Fruit fly (Drosophila melanogaster): ENCODE data around the gene ymp.
A peak's percentile ranks its signal among the peaks of the same experiment; 100 is the strongest.

The ymp gene

DNA sequence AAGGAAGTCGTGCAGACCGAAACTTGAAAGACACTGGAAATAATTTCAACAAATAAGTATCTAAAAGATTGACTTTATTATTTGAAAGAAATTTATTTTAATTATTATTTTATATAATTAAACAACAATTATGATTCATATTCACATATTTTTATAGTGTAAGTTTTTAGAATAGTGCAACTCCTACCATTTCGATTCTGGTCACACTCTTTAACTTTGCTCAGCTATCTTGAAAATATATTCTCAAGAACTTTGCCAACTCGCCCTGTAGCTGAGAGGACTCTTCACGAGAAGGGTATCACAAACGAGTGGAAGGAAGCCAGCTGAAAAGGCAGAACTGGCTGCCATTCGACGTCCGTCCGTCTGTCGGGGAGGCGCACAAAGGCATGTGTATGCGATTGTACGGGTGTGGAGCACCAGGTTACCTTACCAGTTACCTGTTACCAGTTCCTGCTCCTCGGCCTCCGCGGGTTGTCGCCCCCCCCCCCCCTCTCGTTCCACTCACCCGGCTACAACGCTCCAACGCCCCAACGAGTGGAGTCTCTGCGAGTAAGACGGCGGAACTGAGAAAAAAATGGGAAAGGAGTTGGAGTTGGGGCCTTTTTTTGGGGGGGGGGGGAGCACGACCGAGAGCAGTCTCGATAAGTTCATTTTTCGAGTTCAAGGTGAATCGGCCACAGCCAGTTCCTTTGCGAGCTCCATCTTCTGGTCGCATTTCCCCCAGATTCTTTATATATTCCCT is 53.4 kb downstream of the ymp start (continued):
- TF ChIP-seq HLH106 (tag; optimal IDR thresholded peaks at IDR 0.05) (peak; percentile 92), dmrt93B (GFP tag; optimal IDR thresholded peaks at IDR 0.05) (peak; percentile 83), N (GFP tag; optimal IDR thresholded peaks at IDR 0.05) (no peak), sage (GFP tag; optimal IDR thresholded peaks at IDR 0.05) (peak; percentile 68), lola (GFP tag; optimal IDR thresholded peaks at IDR 0.05) (no peak), usp (GFP tag; optimal IDR thresholded peaks at IDR 0.05) (no peak), sv (GFP tag; optimal IDR thresholded peaks at IDR 0.05) (no peak), pan (optimal IDR thresholded peaks at IDR 0.05) (no peak), jim (GFP tag; optimal IDR thresholded peaks at IDR 0.05) (no peak), tai (GFP tag; optimal IDR thresholded peaks at IDR 0.05) (peak; percentile 34), Dif (GFP tag; optimal IDR thresholded peaks at IDR 0.05; ENCODE audit: partially characterized antibody) (peak; percentile 56), dsf (GFP tag; optimal IDR thresholded peaks at IDR 0.05; ENCODE audit: borderline replicate concordance) (no peak), Mio (GFP tag; optimal IDR thresholded peaks at IDR 0.05) (no peak), psq (GFP tag; optimal IDR thresholded peaks at IDR 0.05) (peak; percentile 86), Hr78 (GFP tag; optimal IDR thresholded peaks at IDR 0.05) (no peak), br (GFP tag; optimal IDR thresholded peaks at IDR 0.05) (peak; percentile 64), CG32264 (GFP tag; optimal IDR thresholded peaks at IDR 0.05) (peak; percentile 49)

DNA sequence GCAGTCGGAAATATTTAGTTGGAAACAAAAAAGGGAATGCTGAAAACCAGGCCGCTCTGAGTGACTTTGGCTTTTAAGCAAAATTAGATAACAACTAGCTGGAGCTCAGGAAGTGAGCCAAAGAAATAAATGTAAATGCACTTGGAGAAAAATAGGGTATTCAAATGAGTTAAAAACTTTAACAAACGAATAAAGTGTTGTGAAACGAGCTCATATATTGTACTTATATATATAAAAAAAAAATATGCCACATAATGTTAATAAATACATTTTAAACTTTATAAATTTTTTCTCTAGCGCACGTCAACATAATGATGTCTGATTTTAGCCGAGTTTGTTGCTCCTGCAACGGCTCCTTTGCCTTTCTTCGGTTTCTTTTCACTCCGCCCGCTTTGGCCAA is 56.7 kb downstream of the ymp start:
- TF ChIP-seq h (GFP tag; optimal IDR thresholded peaks at IDR 0.05) (peak; percentile 38), Hnf4 (GFP tag; optimal IDR thresholded peaks at IDR 0.05) (peak; percentile 1), rgr (GFP tag; optimal IDR thresholded peaks at IDR 0.05) (peak; percentile 17), psq (GFP tag; optimal IDR thresholded peaks at IDR 0.05) (peak; percentile 28), OdsH (GFP tag; optimal IDR thresholded peaks at IDR 0.05) (peak; percentile 29), Abd-B (GFP tag; optimal IDR thresholded peaks at IDR 0.05) (no peak), pan (optimal IDR thresholded peaks at IDR 0.05) (no peak), Hr83 (GFP tag; optimal IDR thresholded peaks at IDR 0.05; ENCODE audit: poor library complexity, severe bottlenecking) (no peak), ey (GFP tag; optimal IDR thresholded peaks at IDR 0.05) (no peak), fru (GFP tag; optimal IDR thresholded peaks at IDR 0.05) (no peak)

DNA sequence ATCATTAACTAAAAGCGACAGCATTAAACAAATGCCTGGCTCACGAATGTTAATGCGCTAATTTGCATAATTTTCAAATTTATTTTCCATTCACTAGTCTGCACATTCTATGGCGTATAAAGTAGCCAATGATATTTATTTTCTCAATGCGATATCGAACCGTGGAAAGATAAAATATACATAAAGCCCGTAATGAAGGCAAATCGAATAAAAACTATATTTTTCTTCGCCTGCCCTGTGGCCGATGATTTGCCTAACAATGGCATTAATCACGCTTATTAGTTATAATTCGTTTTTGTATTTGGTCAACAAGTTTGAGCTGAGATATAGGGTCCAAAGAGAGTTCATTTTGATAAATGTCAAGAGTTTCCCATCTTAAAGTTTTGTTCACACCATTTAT is 58.5 kb downstream of the ymp start:
- TF ChIP-seq jim (GFP tag; optimal IDR thresholded peaks at IDR 0.05) (no peak), br (GFP tag; optimal IDR thresholded peaks at IDR 0.05) (no peak), dl (GFP tag; optimal IDR thresholded peaks at IDR 0.05; ENCODE audit: insufficient read depth in 1 of 2, partially characterized antibody in 2 of 2) (no peak), Vsx2 (GFP tag; optimal IDR thresholded peaks at IDR 0.05; ENCODE audit: partially characterized antibody) (no peak), OdsH (GFP tag; optimal IDR thresholded peaks at IDR 0.05) (no peak), CG9705 (GFP tag; optimal IDR thresholded peaks at IDR 0.05) (no peak), lola (GFP tag; optimal IDR thresholded peaks at IDR 0.05) (no peak)

DNA sequence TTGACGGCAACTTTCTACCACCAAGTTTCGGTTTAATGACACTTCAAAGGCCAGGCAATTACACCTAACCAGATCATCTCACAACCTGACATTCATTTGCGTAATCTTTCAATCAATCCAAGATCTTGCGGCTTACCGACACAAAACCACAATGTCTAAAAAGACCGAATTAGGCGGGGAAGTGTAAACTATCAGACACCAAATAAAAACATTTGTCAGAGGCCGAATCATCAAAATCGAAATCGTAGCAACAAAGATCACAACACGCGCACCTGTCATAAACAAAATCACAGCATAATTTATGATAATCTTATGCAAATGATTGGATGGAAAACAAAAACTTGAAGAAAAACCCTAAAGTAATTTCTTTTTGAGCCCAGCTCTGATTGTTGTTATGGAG is 59.2 kb downstream of the ymp start:
- no peak for TF ChIP-seq jim (GFP tag; optimal IDR thresholded peaks at IDR 0.05)
- no peak for TF ChIP-seq Myc (optimal IDR thresholded peaks at IDR 0.05)

DNA sequence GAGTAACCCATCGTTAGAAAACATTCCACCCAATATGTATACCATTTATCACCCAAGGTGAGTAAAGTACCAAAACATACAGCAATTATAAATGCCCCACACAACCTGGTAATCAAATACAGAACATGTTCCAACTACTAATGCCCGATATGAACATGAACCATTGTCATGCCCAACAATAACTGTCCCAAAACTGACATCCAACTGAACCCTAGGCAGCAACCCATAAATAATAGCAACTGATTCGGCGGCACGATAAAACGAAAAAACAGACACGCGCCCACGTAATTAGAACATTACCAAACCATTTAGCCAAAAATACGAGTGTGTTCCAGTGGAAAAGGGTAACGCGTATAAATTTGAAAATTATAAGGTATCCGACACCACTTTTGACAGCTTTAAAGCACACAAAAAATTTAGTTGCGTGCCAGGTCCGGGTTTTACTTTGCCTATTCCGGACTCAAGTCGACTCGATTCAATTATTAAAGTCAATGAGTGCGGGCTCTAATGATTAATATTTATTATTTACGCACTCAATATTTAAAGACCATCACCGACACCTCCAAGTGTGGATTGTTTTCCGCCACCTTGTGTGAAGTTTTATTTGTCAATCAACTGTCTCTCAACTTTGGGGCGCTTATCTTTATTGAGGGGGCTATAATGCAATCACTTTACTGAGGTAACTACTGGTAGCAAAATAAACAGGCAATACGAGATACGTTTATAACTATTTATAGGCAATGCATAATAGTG is 65.2 kb downstream of the ymp start:
- TF ChIP-seq jim (GFP tag; optimal IDR thresholded peaks at IDR 0.05) (no peak), Hr78 (GFP tag; optimal IDR thresholded peaks at IDR 0.05) (no peak), GATAd (GFP tag; optimal IDR thresholded peaks at IDR 0.05) (no peak), rgr (GFP tag; optimal IDR thresholded peaks at IDR 0.05) (no peak), dsf (GFP tag; optimal IDR thresholded peaks at IDR 0.05; ENCODE audit: borderline replicate concordance) (no peak)
